Fruit fly (Drosophila melanogaster) whole organism, prepupa: Measurements from ENCODE around the gene CG7289.

ENCODE experiments used
- CG10669 ChIP-seq: fragments of 200-800 bp; sonication (Bioruptor generic); optimal IDR thresholded peaks from 3 replicates; lab custom pipeline; 2018; ENCODE audit warnings: missing biosample characterization, mild to moderate bottlenecking, missing genetic modification characterization, moderate library complexity
- CG11762 ChIP-seq: fragments of 200-800 bp; sonication (Bioruptor generic); optimal IDR thresholded peaks from 3 replicates; lab custom pipeline; 2016; ENCODE audit warnings: missing biosample characterization, missing genetic modification characterization; ENCODE audit not compliant: insufficient read depth
- CG11902 ChIP-seq: fragments of 200-800 bp; sonication (Bioruptor generic); optimal IDR thresholded peaks from 3 replicates; lab custom pipeline; 2016; ENCODE audit warnings: missing biosample characterization, missing genetic modification characterization
- CG15336 ChIP-seq: fragments of 200-800 bp; sonication (Bioruptor generic); IDR thresholded peaks from 2 replicates; pipeline ENCODE4 v1.3.6; 2022; ENCODE audit warnings: missing biosample characterization, missing genetic modification characterization
- CG6792 ChIP-seq: fragments of 200-800 bp; sonication (Bioruptor generic); optimal IDR thresholded peaks from 3 replicates; lab custom pipeline; 2016; ENCODE audit warnings: missing biosample characterization, missing genetic modification characterization
- CG6854 ChIP-seq: fragments of 200-800 bp; sonication (Bioruptor generic); optimal IDR thresholded peaks from 2 replicates; lab custom pipeline; 2017; ENCODE audit warnings: missing biosample characterization, mild to moderate bottlenecking, missing genetic modification characterization
- Eip78C ChIP-seq: fragments of 200-800 bp; sonication (Bioruptor generic); peaks from one replicate; lab custom pipeline; 2016; ENCODE audit warnings: missing biosample characterization, missing genetic modification characterization
- Sox14 ChIP-seq: fragments of 200-800 bp; sonication (Bioruptor generic); optimal IDR thresholded peaks from 3 replicates; lab custom pipeline; 2016; ENCODE audit warnings: missing biosample characterization, missing genetic modification characterization
- achi ChIP-seq: fragments of 200-800 bp; sonication (Bioruptor generic); optimal IDR thresholded peaks from 3 replicates; lab custom pipeline; 2016; ENCODE audit warnings: missing biosample characterization, missing genetic modification characterization
- pdm3 ChIP-seq: fragments of 200-800 bp; sonication (Bioruptor generic); optimal IDR thresholded peaks from 3 replicates; lab custom pipeline; 2016; ENCODE audit warnings: missing biosample characterization, missing genetic modification characterization
- spab ChIP-seq: fragments of 200-800 bp; sonication (Bioruptor generic); optimal IDR thresholded peaks from 2 replicates; lab custom pipeline; 2017; ENCODE audit warnings: missing biosample characterization, mild to moderate bottlenecking, missing genetic modification characterization, missing genetic modification reagents
- svp ChIP-seq: fragments of 200-800 bp; sonication (Bioruptor generic); peaks from one replicate; lab custom pipeline; 2016; ENCODE audit warnings: missing biosample characterization, missing genetic modification characterization
- topi ChIP-seq: fragments of 200-800 bp; sonication (Bioruptor generic); optimal IDR thresholded peaks from 3 replicates; lab custom pipeline; 2016; ENCODE audit warnings: missing biosample characterization, missing genetic modification characterization

The CG7289 gene

dm6 chr2L:2022823-2023222 is 40.8 kb downstream of the CG7289 start:
- TF ChIP-seq Eip78C (GFP tag; lab: Kevin White, UChicago) (peak; percentile 60), CG6854 (no peak), svp (GFP tag; lab: Kevin White, UChicago) (peak; percentile 51)

dm6 chr2L:2031522-2031921 is 49.5 kb downstream of the CG7289 start:
- no peak for TF ChIP-seq Sox14 (GFP tag; lab: Kevin White, UChicago)
- no peak for TF ChIP-seq spab (GFP tag; lab: Kevin White, UChicago)
- peak; percentile 34 for TF ChIP-seq svp (GFP tag; lab: Kevin White, UChicago)

- TF ChIP-seq pdm3 (GFP tag; lab: Kevin White, UChicago), result peak; percentile 0
- TF ChIP-seq CG6792 (GFP tag; lab: Kevin White, UChicago), result no peak
- TF ChIP-seq CG6854, result no peak
- no peak for TF ChIP-seq CG10669 (GFP tag; lab: Kevin White, UChicago)
- peak; percentile 70 for TF ChIP-seq Eip78C (GFP tag; lab: Kevin White, UChicago)
- peak; percentile 8 for TF ChIP-seq achi (GFP tag; lab: Kevin White, UChicago)
- no peak for TF ChIP-seq CG15336 (GFP tag; lab: Robert Waterston, UW)
- TF ChIP-seq CG11762, result no peak
- peak; percentile 13 for TF ChIP-seq topi (GFP tag; lab: Kevin White, UChicago)
- TF ChIP-seq CG11902 (GFP tag; lab: Kevin White, UChicago), result peak; percentile 8
Measured at dm6 chr2L:2032076-2032475, 50.1 kb downstream of the CG7289 start.
